Fruit fly (Drosophila melanogaster) whole organism, wandering third instar larva: ENCODE measurements around the gene Sgs7.

Source experiments
- Myc ChIP-seq: fragments of >200 bp; optimal IDR thresholded peaks from 2 replicates; lab custom pipeline; 2017
- rgr ChIP-seq: fragments of 200-800 bp; sonication (Bioruptor generic); optimal IDR thresholded peaks from 3 replicates; lab custom pipeline; 2016; ENCODE audit warnings: missing biosample characterization, mild to moderate bottlenecking, missing genetic modification characterization

dm6 chr3L:11484483-11484882, 25.2 kb upstream of the Sgs7 start:
- TF ChIP-seq rgr (GFP tag; lab: Kevin White, UChicago), result no peak
- no peak for TF ChIP-seq Myc (lab: Kevin White, UChicago)
